Worm (Caenorhabditis elegans): ENCODE measurements around the gene nhr-91.

nhr-91 gene

DNA sequence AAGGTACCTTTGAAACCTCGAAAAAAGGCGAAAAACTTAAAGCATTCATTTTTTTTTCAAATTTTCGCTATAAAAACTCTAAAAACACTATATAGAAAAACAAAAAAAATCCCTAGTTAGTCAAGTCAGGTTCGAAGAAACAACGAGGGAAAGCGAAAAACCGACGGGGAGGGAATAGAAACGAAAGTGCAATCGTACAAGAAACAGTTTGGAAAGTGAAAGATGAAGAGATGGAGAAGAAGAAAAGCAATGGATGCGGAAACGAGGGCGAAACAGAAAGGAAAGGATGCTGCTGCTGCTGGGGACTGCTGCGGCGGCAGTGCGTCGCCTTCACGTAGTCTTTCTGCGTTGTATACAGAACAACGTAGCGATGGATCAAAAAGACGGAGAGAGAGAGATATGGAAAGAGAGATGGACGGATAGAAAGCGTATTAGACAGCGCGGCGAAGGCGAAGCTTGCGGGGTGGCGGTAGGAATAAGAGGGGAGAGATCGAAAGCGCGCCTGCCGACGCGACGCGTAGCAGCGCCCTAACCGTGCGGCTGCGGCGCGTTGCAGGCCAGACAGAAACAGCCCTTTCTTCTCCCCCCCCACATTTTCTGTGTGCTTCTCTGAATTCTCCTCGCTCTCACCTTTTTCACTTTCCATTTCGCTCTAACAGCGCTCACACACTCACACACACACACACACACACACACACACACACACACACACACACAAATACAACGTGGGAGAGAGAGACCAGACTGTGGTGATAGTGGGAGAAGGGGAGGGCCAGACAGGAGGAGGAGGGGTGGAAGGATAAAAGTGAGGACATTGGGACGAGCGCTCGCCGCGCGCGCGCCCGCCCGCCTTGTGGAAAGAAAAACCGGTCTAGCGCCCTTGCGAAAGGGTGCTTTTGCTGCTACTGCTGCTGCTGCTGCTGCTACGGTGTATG lies 34.1 kb upstream of the nhr-91 start (continued):
- TF ChIP-seq gei-17 (GFP tag; optimal IDR thresholded peaks at IDR 0.05), result peak; percentile 21
- no peak for TF ChIP-seq Y53G8AR.9 (GFP tag; conservative IDR thresholded peaks at IDR 0.05)
- no peak for TF ChIP-seq rcor-1 (GFP tag; IDR thresholded peaks at IDR 0.05)
- TF ChIP-seq snpc-1.3 (tag; optimal IDR thresholded peaks at IDR 0.05; ENCODE audit: insufficient read depth), result no peak
- TF ChIP-seq attf-5 (GFP tag; optimal IDR thresholded peaks at IDR 0.05), result peak; percentile 58
- no peak for TF ChIP-seq ceh-40 (GFP tag; IDR thresholded peaks at IDR 0.05)
- TF ChIP-seq mes-4 (tag; optimal IDR thresholded peaks at IDR 0.05), result no peak
- TF ChIP-seq lin-54 (GFP tag; optimal IDR thresholded peaks at IDR 0.05), result peak; percentile 38

ce11 chrX:15276241-15276640 lies 32.9 kb upstream of the nhr-91 start:
- TF ChIP-seq Y53F4B.3 (GFP tag; IDR thresholded peaks at IDR 0.05) (no peak), tlf-1 (GFP tag; optimal IDR thresholded peaks at IDR 0.05) (no peak), nhr-80 (tag; optimal IDR thresholded peaks at IDR 0.05) (peak; percentile 59), sea-2 (GFP tag; IDR thresholded peaks at IDR 0.05) (no peak), cebp-1 (GFP tag; IDR thresholded peaks at IDR 0.05) (peak; percentile 86), cebp-1 (tag; optimal IDR thresholded peaks at IDR 0.05) (peak; percentile 88), nhr-90 (tag; optimal IDR thresholded peaks at IDR 0.05) (no peak), nhr-27 (tag; optimal IDR thresholded peaks at IDR 0.05) (no peak), pbrm-1 (GFP tag; IDR thresholded peaks at IDR 0.05) (no peak), Y67H2A.10 (GFP tag; conservative IDR thresholded peaks at IDR 0.05) (no peak), lsy-27 (tag; optimal IDR thresholded peaks at IDR 0.05; ENCODE audit: borderline replicate concordance, insufficient read depth) (no peak)

ce11 chrX:15276774-15277173 lies 32.4 kb upstream of the nhr-91 start:
- TF ChIP-seq nhr-80 (tag; optimal IDR thresholded peaks at IDR 0.05) (no peak), K11D2.4 (GFP tag; IDR thresholded peaks at IDR 0.05) (no peak), F22D6.2 (tag; optimal IDR thresholded peaks at IDR 0.05) (no peak), dpff-1 (tag; optimal IDR thresholded peaks at IDR 0.05) (no peak), B0035.1 (tag; optimal IDR thresholded peaks at IDR 0.05) (no peak), mcd-1 (GFP tag; IDR thresholded peaks at IDR 0.05) (0 out of 2 replicates have a peak, but pooled peaks have one; percentile 26), B0261.1 (tag; optimal IDR thresholded peaks at IDR 0.05) (no peak), lin-40 (tag; optimal IDR thresholded peaks at IDR 0.05) (peak; percentile 60), K12H6.12 (tag; optimal IDR thresholded peaks at IDR 0.05) (peak; percentile 47), T07F8.4 (tag; optimal IDR thresholded peaks at IDR 0.05) (no peak), lin-26 (GFP tag; IDR thresholded peaks at IDR 0.05) (no peak), gei-17 (GFP tag; optimal IDR thresholded peaks at IDR 0.05) (no peak), ZK185.1 (tag; optimal IDR thresholded peaks at IDR 0.05; ENCODE audit: poor library complexity, severe bottlenecking) (peak; percentile 62), ceh-79 (tag; optimal IDR thresholded peaks at IDR 0.05) (no peak), ceh-27 (GFP tag; optimal IDR thresholded peaks at IDR 0.05) (peak; percentile 33), unc-62 (GFP tag; optimal IDR thresholded peaks at IDR 0.05) (no peak), tlf-1 (GFP tag; optimal IDR thresholded peaks at IDR 0.05) (no peak), lin-35 (GFP tag; optimal IDR thresholded peaks at IDR 0.05) (peak in 1 of 3 experiments; percentile 57), rcor-1 (GFP tag; IDR thresholded peaks at IDR 0.05) (no peak), bed-1 (GFP tag; IDR thresholded peaks at IDR 0.05) (no peak), xnd-1 (tag; optimal IDR thresholded peaks at IDR 0.05) (no peak), athp-1 (tag; optimal IDR thresholded peaks at IDR 0.05) (no peak), ceh-100 (GFP tag; IDR thresholded peaks at IDR 0.05) (no peak), ztf-26 (tag; optimal IDR thresholded peaks at IDR 0.05) (peak; percentile 46), bed-2 (GFP tag; IDR thresholded peaks at IDR 0.05) (no peak), pha-4 (tag; optimal IDR thresholded peaks at IDR 0.05) (peak; percentile 24), snpc-4 (GFP tag; optimal IDR thresholded peaks at IDR 0.05) (no peak), snpc-4 (tag; optimal IDR thresholded peaks at IDR 0.05) (peak in 2 of 4 experiments; percentile 21 to 31), Y95B8A.8 (GFP tag; IDR thresholded peaks at IDR 0.05) (no peak)

Measured in whole organism, young adult.